Worm (Caenorhabditis elegans): ENCODE data around the gene spe-36.

spe-36 gene

ce11 chrIV:11636409-11636723 lies 44.3 kb upstream of the spe-36 start, which contains the start of gene F58B3.6:
Gene F58B3.6 (plus strand): TSS chrIV:11636648.
- TF ChIP-seq Y75B8A.6 (GFP tag; IDR thresholded peaks at IDR 0.05) (no peak), nhr-76 (tag; optimal IDR thresholded peaks at IDR 0.05) (no peak), lin-13 (GFP tag; optimal IDR thresholded peaks at IDR 0.05) (no peak), tag-97 (GFP tag; IDR thresholded peaks at IDR 0.05) (no peak), Y105C5A.15 (GFP tag; IDR thresholded peaks at IDR 0.05) (no peak), jun-1 (tag; optimal IDR thresholded peaks at IDR 0.05) (no peak), ces-1 (GFP tag; optimal IDR thresholded peaks at IDR 0.05) (no peak), lin-29 (GFP tag; IDR thresholded peaks at IDR 0.05) (no peak), ctbp-1 (GFP tag; IDR thresholded peaks at IDR 0.05) (no peak), fkh-10 (GFP tag; optimal IDR thresholded peaks at IDR 0.05) (no peak), hlh-11 (tag; optimal IDR thresholded peaks at IDR 0.05) (peak; percentile 74), aly-2 (tag; optimal IDR thresholded peaks at IDR 0.05) (no peak), hlh-30 (tag; optimal IDR thresholded peaks at IDR 0.05; ENCODE audit: insufficient read depth) (peak; percentile 96), nhr-77 (tag; optimal IDR thresholded peaks at IDR 0.05) (no peak), ZK546.5 (tag; optimal IDR thresholded peaks at IDR 0.05) (no peak), ama-1 (optimal IDR thresholded peaks at IDR 0.05) (no peak), lim-7 (GFP tag; IDR thresholded peaks at IDR 0.05) (no peak), nhr-11 (tag; optimal IDR thresholded peaks at IDR 0.05) (peak; percentile 37), mep-1 (tag; optimal IDR thresholded peaks at IDR 0.05) (peak; percentile 30), nhr-41 (GFP tag; IDR thresholded peaks at IDR 0.05) (no peak), daf-16 (GFP tag; optimal IDR thresholded peaks at IDR 0.05) (peak in 1 of 2 experiments; percentile 2), daf-16 (tag; optimal IDR thresholded peaks at IDR 0.05) (no peak), snpc-4 (tag; optimal IDR thresholded peaks at IDR 0.05) (no peak), nhr-48 (tag; optimal IDR thresholded peaks at IDR 0.05) (no peak), F26F4.8 (GFP tag; conservative IDR thresholded peaks at IDR 0.05) (no peak), nhr-28 (tag; optimal IDR thresholded peaks at IDR 0.05) (peak; percentile 72), zfp-2 (tag; optimal IDR thresholded peaks at IDR 0.05) (no peak), aha-1 (tag) (peak; percentile 62), mxl-3 (GFP tag; optimal IDR thresholded peaks at IDR 0.05) (no peak), unc-62 (GFP tag; optimal IDR thresholded peaks at IDR 0.05 in 1 of 2) (no peak), unc-62 (tag; optimal IDR thresholded peaks at IDR 0.05) (no peak), T20F7.1 (GFP tag; optimal IDR thresholded peaks at IDR 0.05) (no peak), dmd-9 (GFP tag; IDR thresholded peaks at IDR 0.05) (no peak), hmg-1.1 (GFP tag; IDR thresholded peaks at IDR 0.05) (0 out of 2 replicates have a peak, but pooled peaks have one; percentile 24), zfp-3 (GFP tag; conservative IDR thresholded peaks at IDR 0.05) (no peak), mdl-1 (tag; optimal IDR thresholded peaks at IDR 0.05) (peak in 1 of 2 experiments; percentile 64), pqm-1 (tag; optimal IDR thresholded peaks at IDR 0.05) (no peak), T26A8.4 (GFP tag; IDR thresholded peaks at IDR 0.05) (no peak), zip-11 (GFP tag; IDR thresholded peaks at IDR 0.05) (no peak), dve-1 (tag; optimal IDR thresholded peaks at IDR 0.05; ENCODE audit: insufficient read depth) (peak; percentile 83), daf-19 (GFP tag; conservative IDR thresholded peaks at IDR 0.05) (no peak), madf-9 (GFP tag; conservative IDR thresholded peaks at IDR 0.05) (no peak), ceh-28 (tag; optimal IDR thresholded peaks at IDR 0.05) (no peak), lsy-2 (tag; optimal IDR thresholded peaks at IDR 0.05) (peak in 1 of 2 experiments; percentile 38), tra-1 (GFP tag; IDR thresholded peaks at IDR 0.05) (no peak), duxl-1 (tag; optimal IDR thresholded peaks at IDR 0.05; ENCODE audit: poor library complexity) (no peak), fos-1 (tag; optimal IDR thresholded peaks at IDR 0.05) (no peak), gei-8 (GFP tag; optimal IDR thresholded peaks at IDR 0.05) (no peak), snpc-1.2 (GFP tag; IDR thresholded peaks at IDR 0.05) (no peak), F49E8.2 (tag; optimal IDR thresholded peaks at IDR 0.05; ENCODE audit: borderline replicate concordance) (no peak), mes-2 (tag; optimal IDR thresholded peaks at IDR 0.05; ENCODE audit: poor library complexity, severe bottlenecking) (no peak), ztf-7 (tag; optimal IDR thresholded peaks at IDR 0.05) (no peak), zip-2 (tag; optimal IDR thresholded peaks at IDR 0.05) (no peak), ztf-11 (tag; optimal IDR thresholded peaks at IDR 0.05) (no peak)
